Fruit fly (Drosophila melanogaster) whole organism, pupa: ENCODE results near the gene CG31668.
A peak's percentile ranks its signal among the peaks of the same experiment; 100 is the strongest.

ENCODE experiments used
- CG15710 ChIP-seq: fragments of 200-800 bp; sonication (Bioruptor generic); optimal IDR thresholded peaks from 2 replicates; lab custom pipeline; 2018; ENCODE audit warnings: missing biosample characterization, mild to moderate bottlenecking, missing genetic modification characterization, moderate library complexity
- CG17806 ChIP-seq: fragments of 200-800 bp; sonication (Bioruptor generic); optimal IDR thresholded peaks from 2 replicates; lab custom pipeline; 2018; ENCODE audit warnings: missing biosample characterization, mild to moderate bottlenecking, missing genetic modification characterization, moderate library complexity
- CG32121 ChIP-seq: fragments of 200-800 bp; sonication (Bioruptor generic); IDR thresholded peaks from 2 replicates; pipeline ENCODE4 v1.3.6; 2022; ENCODE audit warnings: missing biosample characterization, missing genetic modification characterization
- CG8159 ChIP-seq: fragments of 200-800 bp; sonication (Bioruptor generic); optimal IDR thresholded peaks from 3 replicates; lab custom pipeline; 2018; ENCODE audit warnings: missing biosample characterization, mild to moderate bottlenecking, missing genetic modification characterization, moderate library complexity

DNA sequence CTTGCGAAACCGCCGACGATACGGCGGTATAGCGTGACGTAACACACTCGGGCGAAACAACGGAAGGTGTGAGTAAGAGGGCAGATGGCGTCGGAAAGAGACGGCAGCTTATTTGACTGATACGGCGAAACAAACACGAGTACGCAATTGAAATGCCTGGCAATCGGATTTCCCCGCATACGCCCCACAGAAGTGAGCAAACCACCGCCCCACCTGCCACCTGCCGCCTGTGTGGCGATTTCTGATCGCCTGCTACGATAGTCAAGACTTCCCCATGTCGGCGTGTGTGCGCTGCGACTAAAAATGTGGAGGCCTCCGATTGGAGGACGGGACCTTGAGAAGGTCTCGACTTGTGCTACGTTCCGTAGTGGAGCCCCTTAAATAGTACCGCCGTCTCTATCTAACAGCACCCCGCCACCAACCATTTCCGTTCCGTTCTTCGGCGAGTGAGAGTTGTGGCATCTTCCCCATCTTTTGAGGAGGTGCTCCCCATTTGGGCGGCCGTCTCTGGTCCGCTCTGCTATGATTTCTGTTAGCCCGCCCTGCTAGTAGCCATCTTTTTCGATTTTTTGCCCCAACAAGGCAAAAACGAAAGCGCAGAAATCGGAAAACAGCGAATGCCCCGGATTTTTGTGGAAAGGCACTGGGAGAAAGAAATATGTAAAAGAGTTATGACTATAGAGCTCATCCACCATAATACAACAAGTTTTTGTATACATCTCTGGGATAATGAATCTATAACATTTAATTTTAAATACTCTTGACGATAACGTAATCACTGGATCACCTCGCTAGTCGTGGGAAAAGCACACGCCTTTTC lies 7.1 kb downstream of the CG31668 start:
- TF ChIP-seq CG15710 (peak; percentile 94), CG32121 (GFP tag; lab: Robert Waterston, UW) (no peak), CG17806 (tag; lab: Kevin White, UChicago) (peak; percentile 98), CG8159 (peak; percentile 95)
